Worm (Caenorhabditis elegans) whole organism, late embryonic: ENCODE measurements around the gene tbb-2.

Source experiments
- che-1 ChIP-seq: sonication (generic microtip); optimal IDR thresholded peaks from 2 replicates; lab custom pipeline; 2016; ENCODE audit warnings: mild to moderate bottlenecking, missing genetic modification characterization, missing compliant biosample characterization
- elt-4 ChIP-seq: sonication (generic microtip); optimal IDR thresholded peaks from 2 replicates; lab custom pipeline; 2016; ENCODE audit warnings: missing genetic modification characterization, missing compliant biosample characterization
- sox-4 ChIP-seq: sonication (generic microtip); optimal IDR thresholded peaks from 2 replicates; lab custom pipeline; 2017; ENCODE audit warnings: mild to moderate bottlenecking, missing genetic modification characterization, inconsistent platforms, missing compliant biosample characterization

DNA sequence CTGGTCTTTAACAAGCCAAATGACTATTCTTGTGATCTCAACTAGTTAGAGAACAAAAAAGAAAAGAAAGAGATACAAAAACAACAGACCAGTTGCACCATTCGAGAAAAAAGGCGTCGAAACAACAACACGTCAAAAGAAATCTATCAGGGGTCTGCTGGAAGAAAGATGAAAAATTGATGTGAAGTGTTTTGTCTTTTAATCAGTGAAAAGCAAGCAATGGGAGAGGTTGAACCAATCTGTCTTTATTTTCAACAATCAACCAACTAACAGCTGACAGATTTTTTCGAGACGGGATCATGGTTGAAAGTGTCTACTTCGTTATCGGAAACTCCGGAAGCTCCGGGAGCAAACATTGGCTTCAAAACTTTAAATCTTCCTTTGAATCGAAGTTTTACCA lies 23.0 kb downstream of the tbb-2 start:
- no peak for TF ChIP-seq elt-4 (tag; lab: Kevin White, UChicago)
- no peak for TF ChIP-seq che-1
- no peak for TF ChIP-seq sox-4 (tag; lab: Kevin White, UChicago)
